Worm (Caenorhabditis elegans): Measurements from ENCODE around the gene grl-22.

Gene grl-22

DNA sequence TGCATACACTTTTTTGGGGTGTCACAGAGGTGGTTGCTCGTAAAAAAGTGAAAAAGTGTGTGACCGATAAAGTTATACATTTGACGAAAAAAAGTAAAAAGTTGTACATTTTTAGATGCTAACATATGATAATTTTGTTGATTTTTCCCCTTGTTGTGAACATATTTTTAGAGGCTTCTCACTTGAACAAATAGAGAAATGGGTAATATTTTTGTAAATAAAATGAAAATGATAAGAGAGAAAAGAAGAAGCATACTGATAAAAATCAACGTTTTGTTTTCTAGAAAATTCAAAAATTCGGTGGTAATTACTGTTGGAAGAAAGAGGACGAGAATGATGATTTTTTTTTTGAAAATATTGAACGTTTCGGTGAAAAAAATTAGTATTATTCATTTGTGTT is 6.5 kb upstream of the grl-22 start:
- TF ChIP-seq lin-39 (tag; optimal IDR thresholded peaks at IDR 0.05) (no peak), fos-1 (tag; optimal IDR thresholded peaks at IDR 0.05) (peak; percentile 26)

DNA sequence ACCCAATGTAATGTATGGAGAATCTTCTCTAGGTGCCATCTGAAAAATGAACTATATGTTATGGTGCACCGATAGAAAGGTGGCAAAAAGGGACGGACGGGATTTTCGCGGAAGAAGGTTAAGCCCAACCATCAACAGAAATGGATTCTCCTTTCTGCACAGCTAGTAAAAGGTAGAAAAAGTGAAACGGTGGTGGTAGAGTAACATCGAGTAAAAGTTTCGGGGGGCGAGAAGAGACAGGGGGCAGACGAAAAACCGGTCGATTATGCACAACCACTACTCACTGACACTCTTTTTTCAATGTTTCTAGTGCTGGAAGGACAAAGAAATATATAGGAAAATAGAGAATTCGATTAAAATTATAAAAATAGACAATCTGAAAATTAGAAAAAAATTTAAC is 5.7 kb upstream of the grl-22 start:
- TF ChIP-seq blmp-1 (tag; optimal IDR thresholded peaks at IDR 0.05; ENCODE audit: insufficient read depth) (peak; percentile 63), nhr-23 (tag; optimal IDR thresholded peaks at IDR 0.05) (no peak)

DNA sequence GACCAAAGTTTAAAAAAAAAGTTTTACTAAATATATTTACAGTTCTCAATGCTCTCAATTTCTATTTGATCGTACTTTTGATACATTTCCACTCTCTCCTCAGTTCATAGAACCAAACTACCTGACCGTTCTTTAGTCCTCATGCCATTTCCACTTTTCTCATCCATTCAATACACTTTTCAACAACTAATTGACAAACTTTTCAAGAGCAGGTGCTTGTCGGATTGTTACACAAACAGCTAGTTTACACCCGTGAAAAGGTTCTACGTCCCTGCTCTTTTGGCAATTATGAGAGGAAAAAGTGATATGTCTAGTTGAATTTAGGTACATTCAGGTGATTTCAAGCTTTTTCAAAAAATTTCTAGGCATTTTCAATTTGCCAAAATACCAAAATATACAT is 4.1 kb upstream of the grl-22 start:
- TF ChIP-seq lsy-2 (tag; optimal IDR thresholded peaks at IDR 0.05) (peak in 1 of 2 experiments; percentile 25), unc-62 (GFP tag; optimal IDR thresholded peaks at IDR 0.05) (no peak), nhr-129 (tag; optimal IDR thresholded peaks at IDR 0.05) (peak; percentile 23), crh-2 (tag; optimal IDR thresholded peaks at IDR 0.05) (no peak), R02D3.7 (tag; optimal IDR thresholded peaks at IDR 0.05) (no peak), sma-9 (GFP tag; optimal IDR thresholded peaks at IDR 0.05) (peak; percentile 35), sma-9 (tag; optimal IDR thresholded peaks at IDR 0.05) (no peak)

DNA sequence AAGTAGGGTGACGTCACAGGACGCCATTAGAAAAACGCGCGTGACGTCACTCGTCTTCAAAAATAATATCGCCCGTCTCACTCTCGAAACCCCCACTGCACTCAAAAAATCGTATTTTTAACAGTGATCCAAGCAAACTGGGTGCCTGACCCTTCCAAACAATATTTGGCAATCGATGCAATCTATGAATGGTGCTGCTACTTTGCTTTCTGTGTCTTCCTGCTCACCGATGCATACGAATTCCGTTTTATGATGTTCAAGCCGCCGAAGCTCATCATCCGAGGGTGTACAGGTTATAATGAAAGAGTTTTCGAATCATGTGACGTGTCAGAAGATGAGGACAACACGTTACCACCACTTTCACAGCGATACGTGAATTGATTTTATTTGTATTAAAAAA is 6.2 kb downstream of the grl-22 start, which contains the start of gene W03A5.1:
TSS of gene W03A5.1 (plus strand) at position 301 of the 400 bp plus-strand sequence.
- no peak for TF ChIP-seq crh-2 (tag; optimal IDR thresholded peaks at IDR 0.05)

DNA sequence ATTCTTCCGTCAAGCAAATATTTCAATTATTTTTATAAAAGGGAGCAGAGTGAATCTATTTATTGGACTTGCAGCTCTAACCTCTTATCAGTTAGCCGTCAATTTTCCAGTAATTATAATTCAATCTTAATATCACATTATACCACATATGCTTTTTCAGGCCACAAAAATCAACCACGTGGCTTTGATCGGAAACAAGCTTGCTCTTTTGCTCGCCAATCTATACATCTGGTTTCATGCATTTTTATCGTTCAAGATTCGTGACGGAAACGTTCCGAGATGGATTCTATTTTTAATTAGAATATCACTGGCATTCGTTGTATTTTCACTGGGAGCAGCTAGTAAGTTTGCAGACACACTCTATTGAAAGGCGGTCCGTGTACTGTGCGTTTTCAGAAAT is 6.8 kb downstream of the grl-22 start:
- no peak for TF ChIP-seq nhr-129 (tag; optimal IDR thresholded peaks at IDR 0.05)
- no peak for TF ChIP-seq gmeb-1 (tag; optimal IDR thresholded peaks at IDR 0.05)
- TF ChIP-seq alr-1 (tag; optimal IDR thresholded peaks at IDR 0.05) = no peak
- TF ChIP-seq snpc-4 (tag; optimal IDR thresholded peaks at IDR 0.05) = no peak
- no peak for TF ChIP-seq nhr-25 (tag; optimal IDR thresholded peaks at IDR 0.05)
- no peak for TF ChIP-seq ZK546.5 (tag; optimal IDR thresholded peaks at IDR 0.05)
- TF ChIP-seq nhr-11 (tag; optimal IDR thresholded peaks at IDR 0.05) = no peak
- TF ChIP-seq nhr-77 (tag; optimal IDR thresholded peaks at IDR 0.05) = no peak
- TF ChIP-seq peb-1 (tag; optimal IDR thresholded peaks at IDR 0.05) = no peak
- no peak for TF ChIP-seq fos-1 (tag; optimal IDR thresholded peaks at IDR 0.05)
- TF ChIP-seq egl-27 (tag; optimal IDR thresholded peaks at IDR 0.05) = no peak
- TF ChIP-seq nhr-12 (tag; optimal IDR thresholded peaks at IDR 0.05) = no peak
- TF ChIP-seq unc-55 (GFP tag; optimal IDR thresholded peaks at IDR 0.05) = no peak
- TF ChIP-seq nhr-6 (tag; optimal IDR thresholded peaks at IDR 0.05) = no peak
- no peak for TF ChIP-seq aly-2 (tag; optimal IDR thresholded peaks at IDR 0.05)
- no peak for TF ChIP-seq nhr-23 (tag; optimal IDR thresholded peaks at IDR 0.05)
- TF ChIP-seq dmd-4 (tag; optimal IDR thresholded peaks at IDR 0.05) = no peak
- TF ChIP-seq mdl-1 (tag; optimal IDR thresholded peaks at IDR 0.05) = no peak
- TF ChIP-seq sma-3 (GFP tag; optimal IDR thresholded peaks at IDR 0.05) = no peak
- no peak for TF ChIP-seq sma-9 (GFP tag; optimal IDR thresholded peaks at IDR 0.05)
- TF ChIP-seq sma-9 (tag; optimal IDR thresholded peaks at IDR 0.05) = no peak

DNA sequence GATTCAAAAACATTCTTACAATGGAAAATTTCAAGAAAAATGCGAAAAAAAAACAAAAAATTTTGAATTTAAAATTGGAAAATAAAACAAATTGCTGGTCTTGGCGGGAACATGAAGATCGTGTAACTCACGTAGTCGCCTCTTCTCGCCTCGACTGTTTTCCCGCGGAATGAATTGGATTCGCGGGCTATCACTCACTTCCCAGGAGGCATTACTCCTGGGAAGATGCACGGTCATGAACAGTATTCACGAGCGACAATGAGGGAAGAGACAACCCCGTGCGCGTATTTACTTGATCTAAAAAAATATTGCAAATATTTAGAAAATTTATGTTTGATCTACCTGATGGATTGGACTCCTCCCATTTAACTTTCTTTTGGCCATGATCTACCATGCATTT is 7.5 kb downstream of the grl-22 start:
- TF ChIP-seq skn-1 (tag; optimal IDR thresholded peaks at IDR 0.05) (no peak), alr-1 (tag; optimal IDR thresholded peaks at IDR 0.05) (no peak), peb-1 (tag; optimal IDR thresholded peaks at IDR 0.05) (no peak), unc-39 (tag; optimal IDR thresholded peaks at IDR 0.05) (no peak), nhr-237 (tag; optimal IDR thresholded peaks at IDR 0.05) (no peak), sma-9 (GFP tag; optimal IDR thresholded peaks at IDR 0.05) (no peak), sma-9 (tag; optimal IDR thresholded peaks at IDR 0.05) (no peak), lin-39 (tag; optimal IDR thresholded peaks at IDR 0.05) (no peak), ztf-4 (tag; optimal IDR thresholded peaks at IDR 0.05) (no peak), unc-62 (GFP tag; optimal IDR thresholded peaks at IDR 0.05) (no peak)

DNA sequence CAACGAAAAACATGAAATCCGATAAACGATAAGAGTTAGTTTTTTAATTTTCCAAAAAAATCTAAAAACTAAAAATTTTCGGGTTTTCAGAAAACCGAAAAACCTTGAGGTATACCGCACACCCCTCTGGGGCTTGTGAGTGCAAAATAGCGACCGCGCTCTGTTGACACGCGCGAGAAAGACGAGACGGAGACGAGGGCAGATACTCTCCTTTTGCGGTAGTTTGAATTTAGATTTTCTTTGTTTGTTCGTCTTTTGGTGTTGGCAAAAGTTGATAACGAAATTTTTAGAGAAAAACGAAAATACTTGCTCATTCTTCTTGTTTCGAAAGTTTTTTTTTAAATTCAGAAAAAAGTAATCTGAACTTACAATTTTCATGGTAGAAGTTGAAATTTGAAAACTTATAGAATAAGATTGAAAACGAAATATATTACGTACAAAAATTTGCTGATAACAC is 8.2 kb downstream of the grl-22 start, which contains the start of the genes W03A5.2 and Y32H12A.8:
TSS of gene W03A5.2 (plus strand) at position 407 of the 457 bp plus-strand sequence.
TSS of gene Y32H12A.8 (minus strand) at position 410 of the 457 bp plus-strand sequence.
- no peak for TF ChIP-seq nhr-25 (tag; optimal IDR thresholded peaks at IDR 0.05)
- TF ChIP-seq lsy-2 (tag; optimal IDR thresholded peaks at IDR 0.05) = peak in 1 of 2 experiments; percentile 71
- TF ChIP-seq fos-1 (tag; optimal IDR thresholded peaks at IDR 0.05) = no peak
- TF ChIP-seq lin-11 (tag; optimal IDR thresholded peaks at IDR 0.05) = peak; percentile 10
- TF ChIP-seq nhr-10 (tag; optimal IDR thresholded peaks at IDR 0.05) = no peak
- no peak for TF ChIP-seq alr-1 (tag; optimal IDR thresholded peaks at IDR 0.05)
- TF ChIP-seq ztf-1 (GFP tag; conservative IDR thresholded peaks at IDR 0.05) = no peak
- TF ChIP-seq gmeb-1 (tag; optimal IDR thresholded peaks at IDR 0.05) = peak; percentile 80
- no peak for TF ChIP-seq R02D3.7 (tag; optimal IDR thresholded peaks at IDR 0.05)
- TF ChIP-seq nhr-129 (tag; optimal IDR thresholded peaks at IDR 0.05) = peak; percentile 43
- peak; percentile 16 for TF ChIP-seq C34F6.9 (tag; optimal IDR thresholded peaks at IDR 0.05)
- peak; percentile 76 for TF ChIP-seq unc-55 (GFP tag; optimal IDR thresholded peaks at IDR 0.05)
- TF ChIP-seq crh-2 (tag; optimal IDR thresholded peaks at IDR 0.05) = peak; percentile 26
- TF ChIP-seq blmp-1 (tag; optimal IDR thresholded peaks at IDR 0.05; ENCODE audit: insufficient read depth) = no peak
- no peak for TF ChIP-seq elt-3 (tag; optimal IDR thresholded peaks at IDR 0.05)
- TF ChIP-seq sma-9 (GFP tag; optimal IDR thresholded peaks at IDR 0.05) = no peak
- TF ChIP-seq sma-9 (tag; optimal IDR thresholded peaks at IDR 0.05) = no peak
